Fruit fly (Drosophila melanogaster) whole organism, prepupa: ENCODE results near the gene tomboy20.

ENCODE experiments used
- Blimp-1 ChIP-seq: fragments of 200-800 bp; sonication (Bioruptor generic); optimal IDR thresholded peaks from 3 replicates; lab custom pipeline; 2017; ENCODE audit warnings: missing biosample characterization, missing genetic modification characterization, mild to moderate bottlenecking, moderate library complexity, missing genetic modification reagents
- CG11294 ChIP-seq: fragments of 200-800 bp; sonication (Bioruptor generic); IDR thresholded peaks from 2 replicates; pipeline ENCODE4 v1.3.6; 2022; ENCODE audit warnings: missing biosample characterization, missing genetic modification characterization
- CG1621 ChIP-seq: fragments of 200-800 bp; sonication (Bioruptor generic); optimal IDR thresholded peaks from 3 replicates; lab custom pipeline; 2018; ENCODE audit warnings: missing biosample characterization, mild to moderate bottlenecking, missing genetic modification characterization
- CG16779 ChIP-seq: fragments of 200-800 bp; sonication (Bioruptor generic); optimal IDR thresholded peaks from 3 replicates; lab custom pipeline; 2017; ENCODE audit warnings: missing biosample characterization, mild to moderate bottlenecking, missing genetic modification characterization
- CG34406 ChIP-seq: fragments of 200-800 bp; sonication (Bioruptor generic); optimal IDR thresholded peaks from 3 replicates; lab custom pipeline; 2016; ENCODE audit warnings: missing biosample characterization, missing genetic modification characterization
- CG3919 ChIP-seq: fragments of 200-800 bp; sonication (Bioruptor generic); optimal IDR thresholded peaks from 3 replicates; lab custom pipeline; 2016; ENCODE audit warnings: missing biosample characterization, missing genetic modification characterization
- CG4318 ChIP-seq: fragments of 200-800 bp; sonication (Bioruptor generic); optimal IDR thresholded peaks from 3 replicates; lab custom pipeline; 2017; ENCODE audit warnings: missing biosample characterization, mild to moderate bottlenecking, missing genetic modification characterization
- CG6163 ChIP-seq: fragments of 200-800 bp; sonication (Bioruptor generic); IDR thresholded peaks from 3 replicates; pipeline ENCODE4 v1.3.6; 2022; ENCODE audit warnings: missing biosample characterization, missing genetic modification characterization
- CG6276 ChIP-seq: fragments of 200-800 bp; sonication (Bioruptor generic); optimal IDR thresholded peaks from 2 replicates; lab custom pipeline; 2017; ENCODE audit warnings: missing biosample characterization, mild to moderate bottlenecking, missing genetic modification characterization
- CG6792 ChIP-seq: fragments of 200-800 bp; sonication (Bioruptor generic); optimal IDR thresholded peaks from 3 replicates; lab custom pipeline; 2016; ENCODE audit warnings: missing biosample characterization, missing genetic modification characterization
- CG6808 ChIP-seq: fragments of 200-800 bp; sonication (Bioruptor generic); optimal IDR thresholded peaks from 3 replicates; lab custom pipeline; 2017; ENCODE audit warnings: missing biosample characterization, missing genetic modification characterization, mild to moderate bottlenecking, moderate library complexity, missing genetic modification reagents
- CG6854 ChIP-seq: fragments of 200-800 bp; sonication (Bioruptor generic); optimal IDR thresholded peaks from 2 replicates; lab custom pipeline; 2017; ENCODE audit warnings: missing biosample characterization, mild to moderate bottlenecking, missing genetic modification characterization
- CG9139 ChIP-seq: fragments of 200-800 bp; sonication (Bioruptor generic); optimal IDR thresholded peaks from 3 replicates; lab custom pipeline; 2017; ENCODE audit warnings: missing biosample characterization, mild to moderate bottlenecking, missing genetic modification characterization
- Eip75B ChIP-seq: fragments of 200-800 bp; sonication (Bioruptor generic); optimal IDR thresholded peaks from 3 replicates; lab custom pipeline; 2016; ENCODE audit warnings: missing biosample characterization, missing genetic modification characterization
- Eip78C ChIP-seq: fragments of 200-800 bp; sonication (Bioruptor generic); peaks from one replicate; lab custom pipeline; 2016; ENCODE audit warnings: missing biosample characterization, missing genetic modification characterization
- Hr38 ChIP-seq: sonication (Bioruptor generic); optimal IDR thresholded peaks from 2 replicates; lab custom pipeline; 2016; ENCODE audit warnings: missing biosample characterization, missing genetic modification characterization
- Hr39 ChIP-seq: fragments of 200-800 bp; sonication (Bioruptor generic); optimal IDR thresholded peaks from 2 replicates; lab custom pipeline; 2016; ENCODE audit warnings: missing biosample characterization, missing genetic modification characterization
- Hr4 ChIP-seq: fragments of 200-800 bp; sonication (Bioruptor generic); optimal IDR thresholded peaks from 3 replicates; lab custom pipeline; 2016; ENCODE audit warnings: missing biosample characterization, missing genetic modification characterization
- Lpt ChIP-seq: fragments of 200-800 bp; sonication (Bioruptor generic); optimal IDR thresholded peaks from 3 replicates; lab custom pipeline; 2016; ENCODE audit warnings: missing biosample characterization, missing genetic modification characterization
- OdsH ChIP-seq: fragments of 200-800 bp; sonication (Bioruptor generic); optimal IDR thresholded peaks from 3 replicates; lab custom pipeline; 2016; ENCODE audit warnings: missing biosample characterization, missing genetic modification characterization
- Sox102F ChIP-seq: fragments of 200-800 bp; sonication (Bioruptor generic); optimal IDR thresholded peaks from 2 replicates; lab custom pipeline; 2016; ENCODE audit warnings: missing biosample characterization, mild to moderate bottlenecking, missing genetic modification characterization
- cyc ChIP-seq: fragments of 200-800 bp; sonication (Bioruptor generic); optimal IDR thresholded peaks from 3 replicates; lab custom pipeline; 2016; ENCODE audit warnings: missing biosample characterization, missing genetic modification characterization
- eg ChIP-seq: fragments of 200-800 bp; sonication (Bioruptor generic); IDR thresholded peaks from 3 replicates; pipeline ENCODE4 v1.3.6; 2022; ENCODE audit warnings: missing biosample characterization, missing genetic modification characterization
- esn ChIP-seq: fragments of 200-800 bp; sonication (Bioruptor generic); optimal IDR thresholded peaks from 2 replicates; lab custom pipeline; 2016; ENCODE audit warnings: missing biosample characterization, mild to moderate bottlenecking, missing genetic modification characterization, moderate library complexity
- fkh ChIP-seq: fragments of 200-800 bp; sonication (Bioruptor generic); optimal IDR thresholded peaks from 3 replicates; lab custom pipeline; 2017; ENCODE audit warnings: missing biosample characterization, mild to moderate bottlenecking, missing genetic modification characterization, moderate library complexity
- net ChIP-seq: fragments of 200-800 bp; sonication (Bioruptor generic); optimal IDR thresholded peaks from 3 replicates; lab custom pipeline; 2016; ENCODE audit warnings: missing biosample characterization, missing genetic modification characterization
- pdm3 ChIP-seq: fragments of 200-800 bp; sonication (Bioruptor generic); optimal IDR thresholded peaks from 3 replicates; lab custom pipeline; 2016; ENCODE audit warnings: missing biosample characterization, missing genetic modification characterization
- salr ChIP-seq, 2 experiments: fragments of 200-800 bp; sonication (Bioruptor generic); optimal IDR thresholded peaks; 3 replicates each; lab custom pipeline; 2016 to 2018; ENCODE audit warnings: missing biosample characterization in 2 of 2, missing genetic modification characterization in 2 of 2, mild to moderate bottlenecking in 1 of 2
- topi ChIP-seq: fragments of 200-800 bp; sonication (Bioruptor generic); optimal IDR thresholded peaks from 3 replicates; lab custom pipeline; 2016; ENCODE audit warnings: missing biosample characterization, missing genetic modification characterization
- vri ChIP-seq: fragments of 200-800 bp; sonication (Bioruptor generic); optimal IDR thresholded peaks from 3 replicates; lab custom pipeline; 2016; ENCODE audit warnings: missing biosample characterization, mild to moderate bottlenecking, missing genetic modification characterization

tomboy20 gene

DNA sequence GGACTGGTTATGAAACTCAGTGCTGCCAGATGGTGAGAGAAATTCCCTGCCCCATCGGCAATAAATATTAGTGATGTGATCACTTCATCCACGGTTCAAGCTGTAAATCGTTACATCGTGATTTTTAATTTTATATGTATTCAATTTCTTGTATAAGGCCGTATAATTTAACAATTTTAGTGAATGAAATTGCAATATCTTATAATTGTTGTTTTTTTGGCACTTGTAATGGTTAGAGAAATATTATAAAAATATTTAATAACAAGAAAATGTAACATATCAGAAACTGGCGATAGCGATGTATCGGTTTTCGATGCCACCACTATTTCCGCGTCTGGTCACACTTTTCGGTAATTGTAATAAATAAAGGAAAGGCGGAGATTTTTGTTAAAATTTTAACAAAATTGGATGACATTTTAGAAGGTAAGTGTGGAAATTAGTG is 48.3 kb upstream of the tomboy20 start, which contains the start of the genes mRpL37 and Rbp1 (continued):
- TF ChIP-seq CG6792 = peak; percentile 52
- TF ChIP-seq net (GFP tag; lab: Kevin White, UChicago) = no peak
- no peak for TF ChIP-seq CG1621
- no peak for TF ChIP-seq CG6808
- peak; percentile 26 for TF ChIP-seq Blimp-1 (GFP tag; lab: Kevin White, UChicago)
- no peak for TF ChIP-seq Hr38 (GFP tag; lab: Kevin White, UChicago)
- TF ChIP-seq CG6276 (GFP tag; lab: Kevin White, UChicago) = no peak
- TF ChIP-seq fkh (GFP tag; lab: Kevin White, UChicago) = no peak
- TF ChIP-seq eg (GFP tag; lab: Robert Waterston, UW) = no peak
- TF ChIP-seq Eip78C (GFP tag; lab: Kevin White, UChicago) = peak; percentile 78
- TF ChIP-seq Eip75B (GFP tag; lab: Kevin White, UChicago) = no peak

dm6 chr3R:10782167-10782566 is 46.4 kb upstream of the tomboy20 start, which contains the start of gene CG42633:
Gene CG42633, minus strand, starts transcription at chr3R:10782267.
- no peak for TF ChIP-seq CG6854 (GFP tag; lab: Kevin White, UChicago)
- TF ChIP-seq, all 60 proteins: peak for 0

DNA sequence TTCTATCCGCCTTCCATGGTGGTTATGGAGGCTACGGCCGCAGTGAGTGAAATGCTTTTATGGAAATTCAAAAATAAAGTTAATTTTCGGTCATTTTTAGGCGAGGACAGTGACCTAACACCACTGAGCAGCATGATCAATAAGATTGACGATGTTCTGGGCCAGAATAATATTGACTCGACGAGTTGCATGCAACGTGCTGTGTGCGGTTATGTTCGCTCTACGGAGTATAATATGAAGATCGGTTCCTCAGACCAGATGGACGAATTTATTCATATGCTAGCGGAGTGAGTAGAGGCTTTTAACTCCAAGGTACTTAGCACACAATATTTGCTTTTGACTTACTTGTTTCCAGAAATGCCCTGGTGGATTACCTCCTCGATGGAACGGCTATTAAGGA is 44.4 kb upstream of the tomboy20 start:
- TF ChIP-seq Eip75B (GFP tag; lab: Kevin White, UChicago) (no peak), Hr39 (GFP tag; lab: Kevin White, UChicago) (no peak), CG6163 (GFP tag; lab: Robert Waterston, UW) (no peak), CG34406 (no peak), salr (GFP tag; optimal IDR thresholded peaks at IDR 0.05; lab: Kevin White, UChicago) (no peak), esn (GFP tag; lab: Kevin White, UChicago) (no peak), CG6808 (no peak), CG16779 (tag; lab: Kevin White, UChicago) (no peak)

DNA sequence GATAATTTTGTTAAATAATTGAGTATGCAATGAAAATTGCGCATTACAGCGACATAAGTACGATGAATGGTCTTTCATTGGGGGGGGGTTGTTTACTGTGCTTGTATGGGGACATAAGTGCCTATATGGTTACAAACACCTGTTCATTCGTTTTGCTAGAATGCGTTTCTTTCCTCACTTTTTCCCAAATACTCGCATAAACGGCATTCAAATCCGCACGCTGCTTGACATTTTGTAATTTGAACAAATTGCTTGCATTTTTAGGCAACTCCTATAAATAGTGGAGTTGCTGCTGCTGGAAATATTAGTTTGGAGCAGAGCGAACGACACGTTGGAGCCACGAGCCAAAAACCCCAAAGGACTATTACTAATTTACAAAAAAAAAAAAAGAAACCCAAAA is 43.5 kb upstream of the tomboy20 start, which contains the start of gene Desi:
Gene Desi (plus strand): TSS at position 301 of the 400 bp plus-strand sequence.
- TF ChIP-seq Sox102F (GFP tag; lab: Kevin White, UChicago) (no peak), pdm3 (GFP tag; lab: Kevin White, UChicago) (no peak), eg (GFP tag; lab: Robert Waterston, UW) (no peak), CG9139 (GFP tag; lab: Kevin White, UChicago) (no peak), esn (GFP tag; lab: Kevin White, UChicago) (no peak)

- TF ChIP-seq CG34406 = no peak
- no peak for TF ChIP-seq Hr38 (GFP tag; lab: Kevin White, UChicago)
- no peak for TF ChIP-seq Eip75B (GFP tag; lab: Kevin White, UChicago)
- TF ChIP-seq CG11294 (GFP tag; lab: Robert Waterston, UW) = no peak
- TF ChIP-seq OdsH (GFP tag; lab: Kevin White, UChicago) = no peak
Measured at dm6 chr3R:10778151-10778550, 42.4 kb upstream of the tomboy20 start.

DNA sequence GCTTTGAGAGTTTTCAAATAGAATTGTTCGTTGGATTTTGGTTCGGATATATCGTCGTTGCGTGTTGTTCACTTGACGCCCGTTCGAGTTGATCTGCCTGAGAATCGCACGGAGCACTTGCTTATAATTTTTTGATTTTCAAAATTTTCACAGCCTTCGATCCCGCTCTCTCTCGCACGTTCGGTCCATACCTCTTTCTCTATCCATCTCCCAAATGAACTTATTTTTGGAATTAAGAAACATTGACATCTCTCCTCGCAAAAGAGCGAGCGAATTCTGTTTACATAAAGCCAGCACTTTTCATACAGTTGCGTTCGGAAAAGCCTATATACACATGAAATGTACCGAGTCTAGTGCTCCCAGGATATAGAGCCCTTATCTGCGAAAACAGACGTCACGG is 41.5 kb upstream of the tomboy20 start, which contains the start of the genes CG45076, CG45078 and fau:
Gene CG45076 (minus strand): TSS at position 101 of the 400 bp plus-strand sequence.
Gene CG45078 (minus strand): TSS at position 101 of the 400 bp plus-strand sequence.
Gene fau (minus strand): TSS at position 101 of the 400 bp plus-strand sequence.
- TF ChIP-seq Hr4 (GFP tag; lab: Kevin White, UChicago) = no peak
- peak; percentile 49 for TF ChIP-seq Eip78C (GFP tag; lab: Kevin White, UChicago)
- no peak for TF ChIP-seq cyc (GFP tag; lab: Kevin White, UChicago)
- no peak for TF ChIP-seq CG3919
- TF ChIP-seq, all 60 proteins: peak for 1

DNA sequence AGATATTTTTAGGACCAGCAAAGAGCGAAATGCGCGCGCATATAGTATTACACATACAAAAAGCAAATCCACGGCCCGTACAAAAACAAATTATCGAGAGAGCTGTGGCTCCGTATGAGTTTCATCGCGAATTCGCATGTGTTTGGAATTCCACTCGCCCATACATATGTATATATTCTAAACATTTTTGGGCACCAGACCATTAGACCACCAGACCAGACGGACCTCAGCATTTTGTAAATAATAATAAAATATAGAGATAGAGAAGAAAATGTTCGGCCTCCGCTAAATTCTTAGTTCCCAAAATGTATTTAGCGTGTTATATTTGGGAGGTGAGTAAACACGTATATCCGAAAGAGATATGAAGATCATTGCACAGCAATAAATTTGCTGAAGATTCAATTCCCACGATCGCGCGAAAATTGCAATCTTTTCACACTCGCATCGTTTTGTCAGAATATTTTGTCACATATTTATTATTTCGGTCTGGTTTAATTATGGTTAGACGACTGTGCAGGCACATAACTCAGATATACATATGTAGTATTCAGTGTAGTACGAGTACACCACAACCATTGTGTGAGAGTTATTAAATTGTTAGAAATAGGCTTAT is 40.4 kb upstream of the tomboy20 start:
- TF ChIP-seq vri (GFP tag; lab: Kevin White, UChicago) (no peak), Lpt (no peak), CG4318 (GFP tag; lab: Kevin White, UChicago) (no peak), topi (GFP tag; lab: Kevin White, UChicago) (no peak), CG11294 (GFP tag; lab: Robert Waterston, UW) (no peak), CG16779 (tag; lab: Kevin White, UChicago) (no peak)
- TF ChIP-seq, all 60 proteins: peak for 0
